Fruit fly (Drosophila melanogaster) whole organism, prepupa: ENCODE data around the gene CG4440.

ENCODE experiments used
- CG8632 ChIP-seq: fragments of 200-800 bp; sonication (Bioruptor generic); optimal IDR thresholded peaks from 3 replicates; lab custom pipeline; 2016; ENCODE audit warnings: missing biosample characterization, missing genetic modification characterization
- Eip93F ChIP-seq: fragments of 200-800 bp; sonication (Bioruptor generic); optimal IDR thresholded peaks from 2 replicates; lab custom pipeline; 2016; ENCODE audit warnings: missing biosample characterization, mild to moderate bottlenecking, missing genetic modification characterization
- acj6 ChIP-seq: fragments of 200-800 bp; sonication (Bioruptor generic); optimal IDR thresholded peaks from 3 replicates; lab custom pipeline; 2016; ENCODE audit warnings: missing biosample characterization, missing genetic modification characterization
- dsx ChIP-seq: fragments of 200-800 bp; optimal IDR thresholded peaks from 3 replicates; lab custom pipeline; 2019; ENCODE audit warnings: missing biosample characterization, mild to moderate bottlenecking, missing genetic modification characterization, moderate library complexity; ENCODE audit not compliant: poor library complexity, severe bottlenecking
- salr ChIP-seq, 2 experiments: fragments of 200-800 bp; sonication (Bioruptor generic); optimal IDR thresholded peaks; 3 replicates each; lab custom pipeline; 2016 to 2018; ENCODE audit warnings: missing biosample characterization in 2 of 2, missing genetic modification characterization in 2 of 2, mild to moderate bottlenecking in 1 of 2

DNA sequence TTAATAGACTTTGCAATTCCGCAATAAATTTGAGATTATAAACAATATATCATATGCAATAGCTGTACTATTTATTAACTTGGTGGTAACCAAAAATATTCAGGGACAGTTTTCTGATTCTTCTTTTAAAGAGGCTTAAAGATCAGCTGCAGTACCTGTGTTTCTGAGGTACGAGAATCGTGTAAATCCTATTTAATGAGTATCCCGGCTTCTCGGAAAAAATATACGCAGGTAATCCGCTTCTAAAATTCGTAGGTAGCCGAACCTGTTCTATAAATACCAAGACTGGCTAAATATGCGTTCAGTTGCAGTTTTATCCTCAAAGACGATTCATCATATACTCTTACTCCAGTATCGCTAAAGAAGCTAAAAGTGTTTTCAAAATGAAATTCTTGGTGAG lies at the start of gene CG4440:
- TF ChIP-seq acj6 (GFP tag; lab: Kevin White, UChicago), result no peak
- TF ChIP-seq Eip93F (GFP tag; lab: Kevin White, UChicago), result no peak
- no peak for TF ChIP-seq salr (GFP tag; optimal IDR thresholded peaks at IDR 0.05; lab: Kevin White, UChicago)
- no peak for TF ChIP-seq dsx
- no peak for TF ChIP-seq CG8632 (GFP tag; lab: Kevin White, UChicago)
